Fruit fly (Drosophila melanogaster) whole organism, embryonic: ENCODE results near the gene sra.

Experiments used
- CG13624 ChIP-seq: fragments of 200-800 bp; sonication (Bioruptor generic); optimal IDR thresholded peaks from 2 replicates; lab custom pipeline; 2016; ENCODE audit warnings: missing biosample characterization, missing genetic modification characterization
- CG17912 ChIP-seq: fragments of 200-800 bp; sonication (Bioruptor generic); optimal IDR thresholded peaks from 2 replicates; lab custom pipeline; 2018; ENCODE audit warnings: missing biosample characterization, mild to moderate bottlenecking, missing genetic modification characterization
- Dip3 ChIP-seq: fragments of 200-800 bp; sonication (Bioruptor generic); optimal IDR thresholded peaks from 3 replicates; lab custom pipeline; 2016; ENCODE audit warnings: missing biosample characterization, missing genetic modification characterization
- Ptx1 ChIP-seq: fragments of 200-800 bp; sonication (Bioruptor generic); IDR thresholded peaks from 2 replicates; pipeline ENCODE4 v1.3.6; 2022; ENCODE audit warnings: missing biosample characterization, missing genetic modification characterization
- Sry-δ ChIP-seq: fragments of 200-800 bp; sonication (Bioruptor generic); optimal IDR thresholded peaks from 2 replicates; lab custom pipeline; 2016; ENCODE audit warnings: missing biosample characterization, missing genetic modification characterization
- eyg ChIP-seq: fragments of 200-800 bp; sonication (Bioruptor generic); optimal IDR thresholded peaks from 3 replicates; lab custom pipeline; 2016; ENCODE audit warnings: missing biosample characterization, missing genetic modification characterization
- gsb-n ChIP-seq: fragments of 200-800 bp; sonication (Bioruptor generic); optimal IDR thresholded peaks from 3 replicates; lab custom pipeline; 2018; ENCODE audit warnings: missing biosample characterization, mild to moderate bottlenecking, missing genetic modification characterization
- h ChIP-seq: fragments of >200 bp; optimal IDR thresholded peaks from 2 replicates; lab custom pipeline; 2017
- lbe ChIP-seq: fragments of 200-800 bp; sonication (Bioruptor generic); optimal IDR thresholded peaks from 2 replicates; lab custom pipeline; 2016; ENCODE audit warnings: missing biosample characterization, mild to moderate bottlenecking, missing genetic modification characterization

DNA sequence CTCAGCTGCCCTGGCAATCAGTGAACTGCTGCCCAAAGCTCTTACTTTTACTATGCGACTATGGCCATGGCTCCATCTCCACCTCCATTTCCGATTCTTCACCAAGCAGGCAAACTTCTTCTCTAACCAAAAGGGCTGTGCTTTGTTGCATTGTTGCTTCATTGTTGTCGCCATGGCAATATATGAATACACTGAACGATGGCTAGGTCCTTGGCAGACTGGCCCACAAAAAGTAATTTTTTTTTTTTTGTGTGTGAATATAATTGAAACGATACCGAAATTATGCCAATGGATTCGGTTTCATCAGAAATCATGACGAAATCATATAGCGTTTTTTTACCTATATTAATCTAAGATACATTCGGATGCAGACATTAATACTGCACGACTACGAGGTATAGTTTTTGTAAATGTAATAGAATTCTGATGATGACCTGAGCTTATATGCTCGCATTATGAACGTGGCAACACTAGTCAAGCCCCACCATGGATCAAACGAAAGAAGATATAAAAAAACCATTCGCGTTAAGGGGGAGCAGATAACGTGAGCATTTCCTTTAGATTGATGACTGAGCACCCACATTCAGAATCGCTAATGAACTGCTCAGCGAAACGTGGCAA lies 33.4 kb downstream of the sra start:
- TF ChIP-seq lbe (GFP tag; lab: Kevin White, UChicago) = no peak
- TF ChIP-seq CG13624 (GFP tag; lab: Kevin White, UChicago) = no peak
- no peak for TF ChIP-seq gsb-n
- TF ChIP-seq Sry-δ (GFP tag; lab: Kevin White, UChicago) = no peak
- no peak for TF ChIP-seq Dip3 (GFP tag; lab: Kevin White, UChicago)
- no peak for TF ChIP-seq eyg (GFP tag; lab: Kevin White, UChicago)
- no peak for TF ChIP-seq CG17912 (GFP tag; lab: Kevin White, UChicago)
- no peak for TF ChIP-seq h (lab: Kevin White, UChicago)
- no peak for TF ChIP-seq Ptx1 (GFP tag; lab: Robert Waterston, UW)
